Worm (Caenorhabditis elegans) whole organism, L4/young adult: ENCODE results near the gene Y48A5A.3.

Source experiments
- W03F9.2 ChIP-seq: fragments of 150-350 bp; optimal IDR thresholded peaks from 2 replicates; lab custom pipeline; 2014; ENCODE audit warnings: missing biosample characterization, missing genetic modification characterization
- dao-5 ChIP-seq: sonication (generic microtip); optimal IDR thresholded peaks from 2 replicates; lab custom pipeline; 2016; ENCODE audit warnings: missing genotype, missing genetic modification characterization, moderate library complexity, missing compliant biosample characterization
- him-1 ChIP-seq: sonication (generic microtip); optimal IDR thresholded peaks from 2 replicates; lab custom pipeline; 2016; ENCODE audit warnings: missing genotype, missing genetic modification reagents, missing genetic modification characterization, missing compliant biosample characterization

- TF ChIP-seq dao-5 (tag; lab: Kevin White, UChicago) (no peak), him-1 (tag; lab: Kevin White, UChicago) (no peak), W03F9.2 (tag; lab: Kevin White, UChicago) (no peak)
Observed at ce11 chrIV:1923722-1924121, 45.8 kb upstream of the Y48A5A.3 start, which contains the start of gene denn-4.
